Fruit fly (Drosophila melanogaster) whole organism, embryonic: Measurements from ENCODE around the gene Aldh.

ENCODE experiments used
- Abd-B ChIP-seq: fragments of 200-800 bp; sonication (Bioruptor generic); optimal IDR thresholded peaks from 2 replicates; lab custom pipeline; 2018; ENCODE audit warnings: missing biosample characterization, mild to moderate bottlenecking, missing genetic modification characterization, moderate library complexity
- Asciz ChIP-seq: fragments of 200-800 bp; sonication (Bioruptor generic); optimal IDR thresholded peaks from 2 replicates; lab custom pipeline; 2017; ENCODE audit warnings: missing biosample characterization, mild to moderate bottlenecking, missing genetic modification characterization, missing genetic modification reagents
- BtbVII ChIP-seq: fragments of 200-800 bp; sonication (Bioruptor generic); optimal IDR thresholded peaks from 3 replicates; lab custom pipeline; 2017; ENCODE audit warnings: missing biosample characterization, mild to moderate bottlenecking, missing genetic modification characterization
- C15 ChIP-seq: fragments of 200-800 bp; sonication (Bioruptor generic); IDR thresholded peaks from 3 replicates; pipeline ENCODE4 v1.3.6; 2022; ENCODE audit warnings: missing biosample characterization, missing genetic modification characterization
- CG10431 ChIP-seq: fragments of 200-800 bp; sonication (Bioruptor generic); optimal IDR thresholded peaks from 3 replicates; lab custom pipeline; 2018; ENCODE audit warnings: missing biosample characterization, mild to moderate bottlenecking, missing genetic modification characterization
- CG12104 ChIP-seq: fragments of 200-800 bp; sonication (Bioruptor generic); optimal IDR thresholded peaks from 3 replicates; lab custom pipeline; 2016; ENCODE audit warnings: missing biosample characterization, missing genetic modification characterization
- CG12219 ChIP-seq: fragments of 200-800 bp; sonication (Bioruptor generic); optimal IDR thresholded peaks from 3 replicates; lab custom pipeline; 2018; ENCODE audit warnings: missing biosample characterization, mild to moderate bottlenecking, missing genetic modification characterization
- CG14050 ChIP-seq: fragments of 200-800 bp; sonication (Bioruptor generic); IDR thresholded peaks from 3 replicates; pipeline ENCODE4 v1.3.6; 2022; ENCODE audit warnings: missing biosample characterization, missing genetic modification characterization
- CG15269 ChIP-seq: fragments of 200-800 bp; sonication (Bioruptor generic); optimal IDR thresholded peaks from 2 replicates; lab custom pipeline; 2018; ENCODE audit warnings: missing biosample characterization, mild to moderate bottlenecking, missing genetic modification characterization, moderate library complexity
- CG1603 ChIP-seq: fragments of 200-800 bp; sonication (Bioruptor generic); optimal IDR thresholded peaks from 2 replicates; lab custom pipeline; 2019; ENCODE audit warnings: missing biosample characterization, mild to moderate bottlenecking, missing genetic modification characterization, moderate library complexity
- CG17385 ChIP-seq: fragments of 200-800 bp; sonication (Bioruptor generic); optimal IDR thresholded peaks from 3 replicates; lab custom pipeline; 2018; ENCODE audit warnings: missing biosample characterization, mild to moderate bottlenecking, missing genetic modification characterization
- CG1792 ChIP-seq: fragments of 200-800 bp; sonication (Bioruptor generic); optimal IDR thresholded peaks from 2 replicates; lab custom pipeline; 2016; ENCODE audit warnings: missing biosample characterization, missing genetic modification characterization
- CG18011 ChIP-seq: fragments of 200-800 bp; sonication (Bioruptor generic); optimal IDR thresholded peaks from 2 replicates; lab custom pipeline; 2017; ENCODE audit warnings: missing biosample characterization, missing genetic modification characterization, mild to moderate bottlenecking, moderate library complexity, missing genotype
- CG18262 ChIP-seq: fragments of 200-800 bp; optimal IDR thresholded peaks from 3 replicates; lab custom pipeline; 2019; ENCODE audit warnings: missing biosample characterization, mild to moderate bottlenecking, missing genetic modification characterization, moderate library complexity
- CG2129 ChIP-seq: fragments of 200-800 bp; sonication (Bioruptor generic); IDR thresholded peaks from 2 replicates; pipeline ENCODE4 v1.3.6; 2022; ENCODE audit warnings: missing biosample characterization, missing genetic modification characterization; ENCODE audit not compliant: partially characterized antibody
- CG2199 ChIP-seq: fragments of 200-800 bp; sonication (Bioruptor generic); IDR thresholded peaks from 3 replicates; pipeline ENCODE4 v1.3.6; 2022; ENCODE audit warnings: missing biosample characterization, missing genetic modification characterization
- CG31388 ChIP-seq: fragments of 200-800 bp; sonication (Bioruptor generic); optimal IDR thresholded peaks from 2 replicates; lab custom pipeline; 2016; ENCODE audit warnings: missing biosample characterization, missing genetic modification characterization
- CG4617 ChIP-seq: fragments of 200-800 bp; sonication (Bioruptor generic); optimal IDR thresholded peaks from 3 replicates; lab custom pipeline; 2016; ENCODE audit warnings: missing biosample characterization, missing genetic modification characterization, borderline replicate concordance
- CG6654 ChIP-seq: fragments of 200-800 bp; sonication (Bioruptor generic); optimal IDR thresholded peaks from 2 replicates; lab custom pipeline; 2017; ENCODE audit warnings: missing biosample characterization, mild to moderate bottlenecking, missing genetic modification characterization
- CG6689 ChIP-seq: fragments of 200-800 bp; sonication (Bioruptor generic); IDR thresholded peaks from 2 replicates; pipeline ENCODE4 v1.3.6; 2022; ENCODE audit warnings: missing biosample characterization, missing genetic modification characterization
- CG7928 ChIP-seq: fragments of 200-800 bp; sonication (Bioruptor generic); optimal IDR thresholded peaks from 2 replicates; lab custom pipeline; 2017; ENCODE audit warnings: missing biosample characterization, mild to moderate bottlenecking, missing genetic modification characterization
- CG7987 ChIP-seq: fragments of 200-800 bp; sonication (Bioruptor generic); optimal IDR thresholded peaks from 2 replicates; lab custom pipeline; 2018; ENCODE audit warnings: missing biosample characterization, mild to moderate bottlenecking, missing genetic modification characterization, moderate library complexity
- CG8765 ChIP-seq: fragments of 200-800 bp; sonication (Bioruptor generic); IDR thresholded peaks from 2 replicates; pipeline ENCODE4 v1.3.6; 2022; ENCODE audit warnings: missing biosample characterization, missing genetic modification characterization
- CG9876 ChIP-seq: fragments of 200-800 bp; sonication (Bioruptor generic); optimal IDR thresholded peaks from 2 replicates; lab custom pipeline; 2016; ENCODE audit warnings: missing biosample characterization, missing genetic modification characterization
- CTCF ChIP-seq: fragments of 200-800 bp; sonication (Bioruptor generic); optimal IDR thresholded peaks from 2 replicates; lab custom pipeline; 2017; ENCODE audit warnings: missing biosample characterization, mild to moderate bottlenecking, missing genetic modification characterization, moderate library complexity
- Doc3 ChIP-seq: fragments of 200-800 bp; sonication (Bioruptor generic); IDR thresholded peaks from 3 replicates; pipeline ENCODE4 v1.3.6; 2022; ENCODE audit warnings: missing biosample characterization, missing genetic modification characterization; ENCODE audit not compliant: partially characterized antibody
- E2f2 ChIP-seq: fragments of 200-800 bp; sonication (Bioruptor generic); IDR thresholded peaks from 2 replicates; pipeline ENCODE4 v1.3.6; 2022; ENCODE audit warnings: missing biosample characterization, missing genetic modification characterization
- HLH3B ChIP-seq: fragments of 200-800 bp; sonication (Bioruptor generic); IDR thresholded peaks from 2 replicates; pipeline ENCODE4 v1.3.6; 2022; ENCODE audit warnings: missing biosample characterization, missing genetic modification characterization
- Med ChIP-seq: fragments of 200-800 bp; sonication (Bioruptor generic); peaks from one replicate; lab custom pipeline; 2016; ENCODE audit warnings: missing biosample characterization, missing genetic modification characterization, mild to moderate bottlenecking, inconsistent platforms, moderate library complexity
- NC2α ChIP-seq: fragments of 200-800 bp; sonication (Bioruptor generic); optimal IDR thresholded peaks from 2 replicates; lab custom pipeline; 2016; ENCODE audit warnings: missing biosample characterization, missing genetic modification characterization
- Optix ChIP-seq: fragments of 200-800 bp; sonication (Bioruptor generic); IDR thresholded peaks from 3 replicates; pipeline ENCODE4 v1.3.6; 2022; ENCODE audit warnings: missing biosample characterization, missing genetic modification characterization
- TFAM ChIP-seq: fragments of 200-800 bp; sonication (Bioruptor generic); optimal IDR thresholded peaks from 2 replicates; lab custom pipeline; 2017; ENCODE audit warnings: missing biosample characterization, missing genetic modification characterization, inconsistent platforms
- YL-1 ChIP-seq: fragments of 200-800 bp; sonication (Bioruptor generic); optimal IDR thresholded peaks from 3 replicates; lab custom pipeline; 2017; ENCODE audit warnings: missing biosample characterization, mild to moderate bottlenecking, missing genetic modification characterization
- az2 ChIP-seq: fragments of 200-800 bp; sonication (Bioruptor generic); optimal IDR thresholded peaks from 3 replicates; lab custom pipeline; 2016; ENCODE audit warnings: missing biosample characterization, missing genetic modification characterization
- bowl ChIP-seq: fragments of 200-800 bp; sonication (Bioruptor generic); IDR thresholded peaks from 2 replicates; pipeline ENCODE4 v1.3.6; 2022; ENCODE audit warnings: missing biosample characterization, missing genetic modification characterization
- caup ChIP-seq: fragments of 200-800 bp; sonication (Bioruptor generic); optimal IDR thresholded peaks from 3 replicates; lab custom pipeline; 2017; ENCODE audit warnings: missing biosample characterization, mild to moderate bottlenecking, missing genetic modification characterization, moderate library complexity; ENCODE audit not compliant: severe bottlenecking
- crc ChIP-seq: fragments of 200-800 bp; sonication (Bioruptor generic); optimal IDR thresholded peaks from 2 replicates; lab custom pipeline; 2016; ENCODE audit warnings: missing biosample characterization, missing genetic modification characterization
- crp ChIP-seq, 2 experiments: fragments of 200-800 bp; sonication (Bioruptor generic); optimal IDR thresholded peaks; 2 replicates in 1 of 2; 3 replicates in 1 of 2; lab custom pipeline; 2017; ENCODE audit warnings: missing biosample characterization in 2 of 2, missing genetic modification characterization in 2 of 2, mild to moderate bottlenecking in 1 of 2, moderate library complexity in 1 of 2
- cwo ChIP-seq: fragments of 200-800 bp; sonication (Bioruptor generic); optimal IDR thresholded peaks from 3 replicates; lab custom pipeline; 2017; ENCODE audit warnings: missing biosample characterization, missing genetic modification characterization, mild to moderate bottlenecking, moderate library complexity, missing genetic modification reagents
- da ChIP-seq: fragments of 200-800 bp; sonication (Bioruptor generic); optimal IDR thresholded peaks from 2 replicates; lab custom pipeline; 2016; ENCODE audit warnings: missing biosample characterization, missing genetic modification characterization
- dati ChIP-seq: fragments of 200-800 bp; sonication (Bioruptor generic); IDR thresholded peaks from 2 replicates; pipeline ENCODE4 v1.3.6; 2022; ENCODE audit warnings: missing biosample characterization, missing genetic modification characterization
- gsb-n ChIP-seq: fragments of 200-800 bp; sonication (Bioruptor generic); optimal IDR thresholded peaks from 3 replicates; lab custom pipeline; 2018; ENCODE audit warnings: missing biosample characterization, mild to moderate bottlenecking, missing genetic modification characterization
- hbn ChIP-seq: fragments of 200-800 bp; sonication (Bioruptor generic); IDR thresholded peaks from 2 replicates; pipeline ENCODE4 v1.3.6; 2022; ENCODE audit warnings: missing biosample characterization, missing genetic modification characterization; ENCODE audit not compliant: partially characterized antibody
- insv ChIP-seq, 2 experiments: fragments of 200-800 bp; sonication (Bioruptor generic); optimal IDR thresholded peaks; 3 replicates each; lab custom pipeline; 2016 to 2018; ENCODE audit warnings: missing biosample characterization in 2 of 2, missing genetic modification characterization in 2 of 2
- mld ChIP-seq: fragments of 200-800 bp; sonication (Bioruptor generic); IDR thresholded peaks from 3 replicates; pipeline ENCODE4 v1.3.6; 2022; ENCODE audit warnings: missing biosample characterization, missing genetic modification characterization; ENCODE audit not compliant: partially characterized antibody
- pnt ChIP-seq: fragments of 200-800 bp; sonication (Bioruptor generic); optimal IDR thresholded peaks from 3 replicates; lab custom pipeline; 2016; ENCODE audit warnings: missing biosample characterization, missing genetic modification characterization
- sisA ChIP-seq: fragments of 200-800 bp; sonication (Bioruptor generic); IDR thresholded peaks from 2 replicates; pipeline ENCODE4 v1.3.6; 2022; ENCODE audit warnings: missing biosample characterization, missing genetic modification characterization
- sug ChIP-seq: fragments of 200-800 bp; optimal IDR thresholded peaks from 2 replicates; lab custom pipeline; 2019; ENCODE audit warnings: missing biosample characterization, mild to moderate bottlenecking, missing genetic modification characterization, moderate library complexity
- tap ChIP-seq: fragments of 200-800 bp; optimal IDR thresholded peaks from 3 replicates; lab custom pipeline; 2019; ENCODE audit warnings: missing biosample characterization, mild to moderate bottlenecking, missing genetic modification characterization, moderate library complexity
- tx ChIP-seq: fragments of 200-800 bp; sonication (Bioruptor generic); optimal IDR thresholded peaks from 2 replicates; lab custom pipeline; 2016; ENCODE audit warnings: missing biosample characterization, missing genetic modification characterization

Aldh gene

dm6 chr2L:9430992-9431602, 43.9 kb downstream of the Aldh start, which contains the start of the genes FucTB and scat (continued):
- 0 out of 3 replicates have a peak, but pooled peaks have one; percentile 50 for TF ChIP-seq C15 (GFP tag; lab: Robert Waterston, UW)
- TF ChIP-seq CG15269 = peak; percentile 88
- peak; percentile 78 for TF ChIP-seq caup (GFP tag; lab: Kevin White, UChicago)
- peak; percentile 2 for TF ChIP-seq CG12219 (GFP tag; lab: Kevin White, UChicago)
- no peak for TF ChIP-seq TFAM (GFP tag; lab: Kevin White, UChicago)
- no peak for TF ChIP-seq CG2199 (GFP tag; lab: Robert Waterston, UW)
- no peak for TF ChIP-seq crc (GFP tag; lab: Kevin White, UChicago)
- peak; percentile 89 for TF ChIP-seq CG7928 (GFP tag; lab: Kevin White, UChicago)
- peak; percentile 91 for TF ChIP-seq CG12104 (GFP tag; lab: Kevin White, UChicago)
- TF ChIP-seq cwo (GFP tag; lab: Kevin White, UChicago) = peak; percentile 72
- peak; percentile 55; the same call in 1 of the 2 replicates for TF ChIP-seq bowl (GFP tag; lab: Robert Waterston, UW)
- peak; percentile 59 for TF ChIP-seq CG9876 (GFP tag; lab: Kevin White, UChicago)
- TF ChIP-seq BtbVII (GFP tag; lab: Kevin White, UChicago) = peak; percentile 77
- TF ChIP-seq CG6689 (GFP tag; lab: Robert Waterston, UW) = peak; percentile 94
- TF ChIP-seq sug (tag; lab: Kevin White, UChicago) = peak; percentile 87
- TF ChIP-seq CG10431 (GFP tag; lab: Kevin White, UChicago) = peak; percentile 65
- TF ChIP-seq CG18262 (tag; lab: Kevin White, UChicago) = peak; percentile 94
- peak; percentile 93 for TF ChIP-seq sisA (GFP tag; lab: Robert Waterston, UW)
- peak; percentile 66 for TF ChIP-seq tx
- peak in 1 of 2 experiments; percentile 60 for TF ChIP-seq insv (GFP tag; optimal IDR thresholded peaks at IDR 0.05; lab: Kevin White, UChicago)
- peak; percentile 78 for TF ChIP-seq E2f2 (GFP tag; lab: Robert Waterston, UW)
- peak; percentile 68 for TF ChIP-seq pnt (GFP tag; lab: Kevin White, UChicago)
- TF ChIP-seq Optix (GFP tag; lab: Robert Waterston, UW) = peak; percentile 90
- TF ChIP-seq HLH3B (GFP tag; lab: Robert Waterston, UW) = peak; percentile 92
- TF ChIP-seq dati (GFP tag; lab: Robert Waterston, UW) = peak; percentile 57; the same call in 1 of the 2 replicates
- TF ChIP-seq CG14050 (GFP tag; lab: Robert Waterston, UW) = peak; percentile 64; the same call in 2 of the 3 replicates
- TF ChIP-seq Asciz (GFP tag; lab: Kevin White, UChicago) = peak; percentile 72
- no peak for TF ChIP-seq mld (GFP tag; lab: Robert Waterston, UW)
- peak; percentile 91 for TF ChIP-seq gsb-n (tag; lab: Kevin White, UChicago)
- TF ChIP-seq Abd-B (GFP tag; lab: Kevin White, UChicago) = peak; percentile 95
- no peak for TF ChIP-seq CG2129 (GFP tag; lab: Robert Waterston, UW)
- no peak for TF ChIP-seq hbn (GFP tag; lab: Robert Waterston, UW)
- TF ChIP-seq CG8765 (GFP tag; lab: Robert Waterston, UW) = peak; percentile 90
- peak; percentile 79 for TF ChIP-seq CG1792
- TF ChIP-seq CTCF (GFP tag; lab: Kevin White, UChicago) = peak; percentile 33
- peak; percentile 41 for TF ChIP-seq YL-1 (GFP tag; lab: Kevin White, UChicago)
- TF ChIP-seq tap (tag; lab: Kevin White, UChicago) = peak; percentile 71
- no peak for TF ChIP-seq NC2α
- TF ChIP-seq da (GFP tag; lab: Kevin White, UChicago) = no peak
- peak; percentile 60 for TF ChIP-seq CG7987 (GFP tag; lab: Kevin White, UChicago)
- TF ChIP-seq az2 (GFP tag; lab: Kevin White, UChicago) = peak; percentile 91
- peak; percentile 31 to 90 for TF ChIP-seq crp (GFP tag; optimal IDR thresholded peaks at IDR 0.05; lab: Kevin White, UChicago)
- TF ChIP-seq CG18011 (GFP tag; lab: Kevin White, UChicago) = peak; percentile 67
- peak; percentile 83 for TF ChIP-seq CG4617 (GFP tag; lab: Kevin White, UChicago)
- peak; percentile 85 for TF ChIP-seq Med (GFP tag; lab: Kevin White, UChicago)
- TF ChIP-seq Doc3 (GFP tag; lab: Robert Waterston, UW) = no peak
- peak; percentile 69 for TF ChIP-seq CG31388 (GFP tag; lab: Kevin White, UChicago)
- TF ChIP-seq CG17385 (GFP tag; lab: Kevin White, UChicago) = peak; percentile 79
- TF ChIP-seq CG6654 (GFP tag; lab: Kevin White, UChicago) = peak; percentile 71
- peak; percentile 54 for TF ChIP-seq CG1603 (tag; lab: Kevin White, UChicago)
